Worm (Caenorhabditis elegans) whole organism, young adult: Measurements from ENCODE around the gene EEED8.13.

Experiments
- C17E4.6 ChIP-seq: fragments of 200-800 bp; sonication (Bioruptor generic); IDR thresholded peaks from 2 replicates; pipeline ENCODE4 v1.3.6; 2022; ENCODE audit warnings: missing genetic modification reagents, missing genetic modification characterization, missing compliant biosample characterization
- F22D6.2 ChIP-seq: sonication (generic microtip); optimal IDR thresholded peaks from 2 replicates; lab custom pipeline; 2016; ENCODE audit warnings: mild to moderate bottlenecking, missing genetic modification characterization, missing compliant biosample characterization
- F33H1.4 ChIP-seq: fragments of 200-800 bp; sonication (Bioruptor generic); IDR thresholded peaks from 2 replicates; pipeline ENCODE4 v1.3.6; 2022; ENCODE audit warnings: missing genetic modification reagents, missing genetic modification characterization, missing compliant biosample characterization
- F49E8.2 ChIP-seq: sonication (generic microtip); optimal IDR thresholded peaks from 3 replicates; lab custom pipeline; 2017; ENCODE audit warnings: missing genetic modification characterization, mild to moderate bottlenecking, missing compliant biosample characterization, antibody characterized with exemption, moderate library complexity; ENCODE audit not compliant: insufficient read depth
- F55B11.4 ChIP-seq: sonication (generic microtip); optimal IDR thresholded peaks from 2 replicates; lab custom pipeline; 2016; ENCODE audit warnings: missing compliant biosample characterization, missing genetic modification characterization, borderline replicate concordance; ENCODE audit not compliant: insufficient read depth
- K11D2.4 ChIP-seq: fragments of 200-800 bp; sonication (Bioruptor generic); IDR thresholded peaks from 2 replicates; pipeline ENCODE4 v1.3.6; 2022; ENCODE audit warnings: missing genetic modification reagents, missing genetic modification characterization, missing compliant biosample characterization
- Y53G8AR.9 ChIP-seq: fragments of 200-800 bp; sonication (Bioruptor generic); conservative IDR thresholded peaks from 2 replicates; pipeline ENCODE4 v1.3.6; 2022; ENCODE audit warnings: missing genetic modification reagents, missing genetic modification characterization, missing compliant biosample characterization
- Y56A3A.18 ChIP-seq: fragments of 200-800 bp; sonication (Bioruptor generic); IDR thresholded peaks from 2 replicates; pipeline ENCODE4 v1.3.6; 2022; ENCODE audit warnings: missing genetic modification reagents, missing genetic modification characterization, missing compliant biosample characterization
- Y95B8A.8 ChIP-seq: fragments of 200-800 bp; sonication (Bioruptor generic); IDR thresholded peaks from 2 replicates; pipeline ENCODE4 v1.3.6; 2022; ENCODE audit warnings: missing genetic modification reagents, missing genetic modification characterization, missing compliant biosample characterization
- ZK185.1 ChIP-seq: sonication (generic microtip); optimal IDR thresholded peaks from 2 replicates; lab custom pipeline; 2016; ENCODE audit warnings: mild to moderate bottlenecking, missing genetic modification characterization, missing compliant biosample characterization; ENCODE audit not compliant: poor library complexity, severe bottlenecking
- aptf-3 ChIP-seq: fragments of 200-800 bp; sonication (Bioruptor generic); IDR thresholded peaks from 2 replicates; pipeline ENCODE4 v1.3.6; 2022; ENCODE audit warnings: missing genetic modification characterization, missing compliant biosample characterization
- athp-1 ChIP-seq: sonication (generic microtip); optimal IDR thresholded peaks from 2 replicates; lab custom pipeline; 2017; ENCODE audit warnings: mild to moderate bottlenecking, missing genetic modification characterization, missing compliant biosample characterization
- attf-3 ChIP-seq: fragments of 200-800 bp; sonication (Bioruptor generic); conservative IDR thresholded peaks from 2 replicates; pipeline ENCODE4 v1.3.6; 2022; ENCODE audit warnings: missing genetic modification reagents, missing genetic modification characterization, missing compliant biosample characterization
- attf-5 ChIP-seq: fragments of 200-800 bp; sonication (Bioruptor generic); optimal IDR thresholded peaks from 2 replicates; lab custom pipeline; 2018; ENCODE audit warnings: mild to moderate bottlenecking, missing genetic modification characterization, missing compliant biosample characterization
- bed-2 ChIP-seq: fragments of 200-800 bp; sonication (Bioruptor generic); IDR thresholded peaks from 2 replicates; pipeline ENCODE4 v1.3.6; 2022; ENCODE audit warnings: missing genetic modification reagents, missing genetic modification characterization, missing compliant biosample characterization
- cebp-2 ChIP-seq: fragments of 200-800 bp; sonication (Bioruptor generic); IDR thresholded peaks from 2 replicates; pipeline ENCODE4 v1.3.6; 2022; ENCODE audit warnings: missing genetic modification characterization, missing compliant biosample characterization
- ceh-100 ChIP-seq: fragments of 200-800 bp; sonication (Bioruptor generic); IDR thresholded peaks from 2 replicates; pipeline ENCODE4 v1.3.6; 2022; ENCODE audit warnings: missing genetic modification reagents, missing genetic modification characterization, missing compliant biosample characterization
- ceh-40 ChIP-seq: fragments of 200-800 bp; sonication (Bioruptor generic); IDR thresholded peaks from 2 replicates; pipeline ENCODE4 v1.3.6; 2022; ENCODE audit warnings: missing genetic modification characterization, missing compliant biosample characterization
- ceh-58 ChIP-seq: fragments of 200-800 bp; sonication (Bioruptor generic); IDR thresholded peaks from 2 replicates; pipeline ENCODE4 v1.3.6; 2022; ENCODE audit warnings: missing genetic modification characterization, missing compliant biosample characterization
- dox-1 ChIP-seq: fragments of 200-800 bp; sonication (Bioruptor generic); IDR thresholded peaks from 2 replicates; pipeline ENCODE4 v1.3.6; 2022; ENCODE audit warnings: missing genetic modification reagents, missing genetic modification characterization, missing compliant biosample characterization
- dpff-1 ChIP-seq: sonication (generic microtip); optimal IDR thresholded peaks from 2 replicates; lab custom pipeline; 2017; ENCODE audit warnings: mild to moderate bottlenecking, missing genetic modification characterization, missing compliant biosample characterization
- efl-1 ChIP-seq: fragments of 150-350 bp; optimal IDR thresholded peaks from 2 replicates; lab custom pipeline; 2014; ENCODE audit warnings: missing biosample characterization, missing genetic modification reagents, missing genetic modification characterization
- egl-44 ChIP-seq: fragments of 200-800 bp; sonication (Bioruptor generic); IDR thresholded peaks from 2 replicates; pipeline ENCODE4 v1.3.6; 2022; ENCODE audit warnings: missing genetic modification reagents, missing genetic modification characterization, missing compliant biosample characterization
- hlh-12 ChIP-seq: sonication (generic microtip); optimal IDR thresholded peaks from 2 replicates; lab custom pipeline; 2016; ENCODE audit warnings: missing genetic modification characterization, missing compliant biosample characterization
- hmg-1.2 ChIP-seq: fragments of 200-800 bp; sonication (Bioruptor generic); IDR thresholded peaks from 2 replicates; pipeline ENCODE4 v1.3.6; 2022; ENCODE audit warnings: missing genetic modification reagents, missing genetic modification characterization, missing compliant biosample characterization
- hmg-20 ChIP-seq: fragments of 200-800 bp; sonication (Bioruptor generic); IDR thresholded peaks from 2 replicates; pipeline ENCODE4 v1.3.6; 2022; ENCODE audit warnings: missing genetic modification reagents, missing genetic modification characterization, missing compliant biosample characterization
- hsf-1 ChIP-seq: fragments of 200-800 bp; sonication (Bioruptor generic); IDR thresholded peaks from 2 replicates; pipeline ENCODE4 v1.3.6; 2022; ENCODE audit warnings: missing genetic modification reagents, missing genetic modification characterization, missing compliant biosample characterization
- lag-1 ChIP-seq: fragments of 200-800 bp; sonication (Bioruptor generic); IDR thresholded peaks from 2 replicates; pipeline ENCODE4 v1.3.6; 2022; ENCODE audit warnings: missing genetic modification reagents, missing genetic modification characterization, missing compliant biosample characterization
- let-526 ChIP-seq: fragments of 200-800 bp; sonication (Bioruptor generic); IDR thresholded peaks from 2 replicates; pipeline ENCODE4 v1.3.6; 2022; ENCODE audit warnings: missing genetic modification reagents, missing genetic modification characterization, missing compliant biosample characterization
- lin-26 ChIP-seq: fragments of 200-800 bp; sonication (Bioruptor generic); IDR thresholded peaks from 2 replicates; pipeline ENCODE4 v1.3.6; 2022; ENCODE audit warnings: missing genetic modification reagents, missing genetic modification characterization, missing compliant biosample characterization
- lin-40 ChIP-seq: sonication (generic microtip); optimal IDR thresholded peaks from 2 replicates; lab custom pipeline; 2016; ENCODE audit warnings: missing genetic modification characterization, mild to moderate bottlenecking, missing compliant biosample characterization, missing genotype, missing genetic modification reagents
- lir-1 ChIP-seq: fragments of 200-800 bp; sonication (Bioruptor generic); conservative IDR thresholded peaks from 2 replicates; pipeline ENCODE4 v1.3.6; 2022; ENCODE audit warnings: missing genetic modification reagents, missing genetic modification characterization, missing compliant biosample characterization
- madf-10 ChIP-seq: sonication (generic microtip); optimal IDR thresholded peaks from 2 replicates; lab custom pipeline; 2016; ENCODE audit warnings: mild to moderate bottlenecking, missing genetic modification characterization, missing compliant biosample characterization
- madf-8 ChIP-seq: fragments of 200-800 bp; sonication (Bioruptor generic); conservative IDR thresholded peaks from 2 replicates; pipeline ENCODE4 v1.3.6; 2022; ENCODE audit warnings: missing genetic modification reagents, missing genetic modification characterization, missing compliant biosample characterization
- mcd-1 ChIP-seq: fragments of 200-800 bp; sonication (Bioruptor generic); IDR thresholded peaks from 2 replicates; pipeline ENCODE4 v1.3.6; 2022; ENCODE audit warnings: missing genetic modification reagents, missing genetic modification characterization, missing compliant biosample characterization
- nfyb-1 ChIP-seq: fragments of 200-800 bp; sonication (Bioruptor generic); IDR thresholded peaks from 2 replicates; pipeline ENCODE4 v1.3.6; 2022; ENCODE audit warnings: missing genetic modification reagents, missing genetic modification characterization, missing compliant biosample characterization
- nhr-27 ChIP-seq: fragments of 200-800 bp; sonication (Bioruptor generic); optimal IDR thresholded peaks from 2 replicates; lab custom pipeline; 2018; ENCODE audit warnings: mild to moderate bottlenecking, missing genetic modification characterization, moderate library complexity, missing compliant biosample characterization
- nhr-80 ChIP-seq: sonication (generic microtip); optimal IDR thresholded peaks from 2 replicates; lab custom pipeline; 2016; ENCODE audit warnings: missing genetic modification characterization, missing compliant biosample characterization
- pbrm-1 ChIP-seq: fragments of 200-800 bp; sonication (Bioruptor generic); IDR thresholded peaks from 2 replicates; pipeline ENCODE4 v1.3.6; 2022; ENCODE audit warnings: missing genetic modification reagents, missing genetic modification characterization, missing compliant biosample characterization
- rcor-1 ChIP-seq: fragments of 200-800 bp; sonication (Bioruptor generic); IDR thresholded peaks from 2 replicates; pipeline ENCODE4 v1.3.6; 2022; ENCODE audit warnings: missing genetic modification reagents, missing genetic modification characterization, missing compliant biosample characterization
- sdz-38 ChIP-seq: sonication (generic microtip); optimal IDR thresholded peaks from 2 replicates; lab custom pipeline; 2016; ENCODE audit warnings: missing genotype, missing genetic modification characterization, missing compliant biosample characterization
- snpc-3.4 ChIP-seq: sonication (generic microtip); optimal IDR thresholded peaks from 2 replicates; lab custom pipeline; 2017; ENCODE audit warnings: missing genetic modification characterization, mild to moderate bottlenecking, missing compliant biosample characterization, antibody characterized with exemption, moderate library complexity, missing genotype, missing genetic modification reagents
- somi-1 ChIP-seq: fragments of 200-800 bp; sonication (Bioruptor generic); optimal IDR thresholded peaks from 2 replicates; lab custom pipeline; 2018; ENCODE audit warnings: mild to moderate bottlenecking, missing genetic modification characterization, missing compliant biosample characterization
- sptf-2 ChIP-seq: fragments of 200-800 bp; sonication (Bioruptor generic); optimal IDR thresholded peaks from 2 replicates; lab custom pipeline; 2018; ENCODE audit warnings: mild to moderate bottlenecking, missing genetic modification characterization, missing compliant biosample characterization
- unc-130 ChIP-seq: sonication (generic microtip); optimal IDR thresholded peaks from 2 replicates; lab custom pipeline; 2016; ENCODE audit warnings: missing genetic modification reagents, missing genetic modification characterization, missing compliant biosample characterization
- ztf-18 ChIP-seq: sonication (generic microtip); optimal IDR thresholded peaks from 2 replicates; lab custom pipeline; 2016; ENCODE audit warnings: missing genotype, mild to moderate bottlenecking, missing genetic modification characterization, missing compliant biosample characterization
- ztf-25 ChIP-seq: fragments of 200-800 bp; sonication (Bioruptor generic); IDR thresholded peaks from 2 replicates; pipeline ENCODE4 v1.3.6; 2022; ENCODE audit warnings: missing genetic modification reagents, missing genetic modification characterization, missing compliant biosample characterization
- ztf-26 ChIP-seq: sonication (generic microtip); optimal IDR thresholded peaks from 2 replicates; lab custom pipeline; 2017; ENCODE audit warnings: missing genetic modification characterization, missing compliant biosample characterization
- ztf-28 ChIP-seq: fragments of 200-800 bp; sonication (Bioruptor generic); IDR thresholded peaks from 2 replicates; pipeline ENCODE4 v1.3.6; 2022; ENCODE audit warnings: missing genetic modification reagents, missing genetic modification characterization, missing compliant biosample characterization

EEED8.13 gene

DNA sequence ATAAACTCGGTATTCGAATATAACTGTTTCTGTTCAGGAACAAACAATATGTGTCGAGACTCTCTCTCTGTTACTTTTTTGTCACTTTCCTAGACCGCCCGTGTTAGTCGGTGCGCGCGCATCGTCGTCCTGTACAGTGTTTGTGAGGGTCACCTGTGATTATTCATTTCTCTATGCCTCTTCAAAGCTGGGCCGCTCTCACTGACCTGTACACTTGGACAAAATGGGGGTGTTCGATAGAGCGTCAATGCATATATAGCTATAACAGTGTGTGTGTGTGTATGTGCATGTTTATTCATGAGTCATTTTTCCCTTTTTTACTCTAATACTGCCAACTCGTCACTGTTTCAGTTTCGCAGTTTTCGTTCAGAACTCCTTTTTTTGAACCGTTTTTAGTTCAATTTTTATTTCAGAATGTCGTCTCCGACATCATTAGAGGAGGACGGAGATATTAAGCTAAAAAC, 32.7 kb downstream of the EEED8.13 start, which contains the start of gene pkc-3 (continued):
- TF ChIP-seq snpc-3.4 (tag; lab: Kevin White, UChicago) (peak; percentile 80), F22D6.2 (peak; percentile 37), egl-44 (GFP tag; lab: Robert Waterston, UW) (peak; percentile 30; the same call in 1 of the 2 replicates), sdz-38 (tag; lab: Kevin White, UChicago) (no peak), hsf-1 (peak; percentile 75), nfyb-1 (GFP tag; lab: Robert Waterston, UW) (peak; percentile 72), sptf-2 (GFP tag; lab: Kevin White, UChicago) (no peak), aptf-3 (no peak), ceh-100 (GFP tag; lab: Robert Waterston, UW) (peak; percentile 23; the same call in 1 of the 2 replicates), Y56A3A.18 (peak; percentile 84; the same call in 1 of the 2 replicates), Y95B8A.8 (peak; percentile 88), athp-1 (tag; lab: Kevin White, UChicago) (peak; percentile 83), somi-1 (no peak), lir-1 (GFP tag; lab: Robert Waterston, UW) (0 out of 2 replicates have a peak, but pooled peaks have one; percentile 41), bed-2 (GFP tag; lab: Robert Waterston, UW) (no peak), C17E4.6 (no peak), lin-40 (tag; lab: Kevin White, UChicago) (peak; percentile 62), ZK185.1 (tag; lab: Kevin White, UChicago) (peak; percentile 47), attf-3 (no peak; the same call in 1 of the 2 replicates), hmg-1.2 (peak; percentile 59), F49E8.2 (peak; percentile 28), F33H1.4 (GFP tag; lab: Robert Waterston, UW) (peak; percentile 29; the same call in 1 of the 2 replicates), hmg-20 (GFP tag; lab: Robert Waterston, UW) (0 out of 2 replicates have a peak, but pooled peaks have one; percentile 22), ztf-18 (tag; lab: Kevin White, UChicago) (peak; percentile 83), nhr-27 (no peak), unc-130 (GFP tag; lab: Kevin White, UChicago) (peak; percentile 34), lag-1 (GFP tag; lab: Robert Waterston, UW) (no peak), ztf-26 (tag; lab: Kevin White, UChicago) (peak; percentile 51), dox-1 (GFP tag; lab: Robert Waterston, UW) (peak; percentile 91), pbrm-1 (GFP tag; lab: Robert Waterston, UW) (peak; percentile 58), mcd-1 (GFP tag; lab: Robert Waterston, UW) (peak; percentile 47; the same call in 1 of the 2 replicates), attf-5 (peak; percentile 87), ztf-25 (GFP tag; lab: Robert Waterston, UW) (no peak), dpff-1 (tag; lab: Kevin White, UChicago) (peak; percentile 44), madf-10 (tag; lab: Kevin White, UChicago) (peak; percentile 38), ceh-40 (GFP tag; lab: Robert Waterston, UW) (0 out of 2 replicates have a peak, but pooled peaks have one; percentile 10), F55B11.4 (tag; lab: Kevin White, UChicago) (no peak), lin-26 (GFP tag; lab: Robert Waterston, UW) (peak; percentile 72), hlh-12 (tag; lab: Kevin White, UChicago) (no peak), ceh-58 (GFP tag; lab: Robert Waterston, UW) (no peak), efl-1 (GFP tag; lab: Kevin White, UChicago) (peak; percentile 63), rcor-1 (peak; percentile 39; the same call in 1 of the 2 replicates), let-526 (GFP tag; lab: Robert Waterston, UW) (no peak), madf-8 (no peak), nhr-80 (peak; percentile 97), ztf-28 (no peak), cebp-2 (0 out of 2 replicates have a peak, but pooled peaks have one; percentile 31), Y53G8AR.9 (GFP tag; lab: Robert Waterston, UW) (peak; percentile 86), K11D2.4 (GFP tag; lab: Robert Waterston, UW) (no peak)
